Fruit fly (Drosophila melanogaster) whole organism, embryonic: ENCODE results near the gene Snx27.

Experiments used
- Ada2b ChIP-seq: fragments of 200-800 bp; sonication (Bioruptor generic); IDR thresholded peaks from 2 replicates; pipeline ENCODE4 v1.3.6; 2022; ENCODE audit warnings: missing biosample characterization, missing genetic modification characterization
- Asciz ChIP-seq: fragments of 200-800 bp; sonication (Bioruptor generic); optimal IDR thresholded peaks from 2 replicates; lab custom pipeline; 2017; ENCODE audit warnings: missing biosample characterization, mild to moderate bottlenecking, missing genetic modification characterization, missing genetic modification reagents
- BtbVII ChIP-seq: fragments of 200-800 bp; sonication (Bioruptor generic); optimal IDR thresholded peaks from 3 replicates; lab custom pipeline; 2017; ENCODE audit warnings: missing biosample characterization, mild to moderate bottlenecking, missing genetic modification characterization
- CG10274 ChIP-seq: fragments of 200-800 bp; sonication (Bioruptor generic); optimal IDR thresholded peaks from 3 replicates; lab custom pipeline; 2017; ENCODE audit warnings: missing biosample characterization, mild to moderate bottlenecking, missing genetic modification characterization
- CG10565 ChIP-seq: fragments of 200-800 bp; sonication (Bioruptor generic); optimal IDR thresholded peaks from 3 replicates; lab custom pipeline; 2016; ENCODE audit warnings: missing biosample characterization, mild to moderate bottlenecking, missing genetic modification characterization
- CG10979 ChIP-seq: fragments of 200-800 bp; sonication (Bioruptor generic); optimal IDR thresholded peaks from 2 replicates; lab custom pipeline; 2018; ENCODE audit warnings: missing biosample characterization, mild to moderate bottlenecking, missing genetic modification characterization, moderate library complexity
- CG13624 ChIP-seq: fragments of 200-800 bp; sonication (Bioruptor generic); optimal IDR thresholded peaks from 2 replicates; lab custom pipeline; 2016; ENCODE audit warnings: missing biosample characterization, missing genetic modification characterization
- CG14710 ChIP-seq: fragments of 200-800 bp; sonication (Bioruptor generic); optimal IDR thresholded peaks from 3 replicates; lab custom pipeline; 2019; ENCODE audit warnings: missing biosample characterization, mild to moderate bottlenecking, missing genetic modification characterization, moderate library complexity
- CG1529 ChIP-seq: fragments of 200-800 bp; sonication (Bioruptor generic); optimal IDR thresholded peaks from 3 replicates; lab custom pipeline; 2018; ENCODE audit warnings: missing biosample characterization, missing genetic modification characterization
- CG15479 ChIP-seq: fragments of 200-800 bp; sonication (Bioruptor generic); optimal IDR thresholded peaks from 3 replicates; lab custom pipeline; 2019; ENCODE audit warnings: missing biosample characterization, mild to moderate bottlenecking, missing genetic modification characterization, moderate library complexity
- CG15514 ChIP-seq: fragments of 200-800 bp; sonication (Bioruptor generic); optimal IDR thresholded peaks from 3 replicates; lab custom pipeline; 2017; ENCODE audit warnings: missing biosample characterization, missing genetic modification characterization, mild to moderate bottlenecking, moderate library complexity, missing genetic modification reagents
- CG30020 ChIP-seq: fragments of 200-800 bp; optimal IDR thresholded peaks from 2 replicates; lab custom pipeline; 2019; ENCODE audit warnings: missing biosample characterization, mild to moderate bottlenecking, missing genetic modification characterization, moderate library complexity
- CG30403 ChIP-seq: fragments of 200-800 bp; sonication (Bioruptor generic); optimal IDR thresholded peaks from 3 replicates; lab custom pipeline; 2016; ENCODE audit warnings: missing biosample characterization, missing genetic modification characterization
- CG3163 ChIP-seq: fragments of 200-800 bp; sonication (Bioruptor generic); optimal IDR thresholded peaks from 3 replicates; lab custom pipeline; 2016; ENCODE audit warnings: missing biosample characterization, missing genetic modification characterization
- CG32532 ChIP-seq: fragments of 200-800 bp; sonication (Bioruptor generic); IDR thresholded peaks from 2 replicates; pipeline ENCODE4 v1.3.6; 2022; ENCODE audit warnings: missing biosample characterization, missing genetic modification characterization
- CG4282 ChIP-seq: fragments of 200-800 bp; sonication (Bioruptor generic); optimal IDR thresholded peaks from 2 replicates; lab custom pipeline; 2016; ENCODE audit warnings: missing biosample characterization, missing genetic modification characterization
- CG43689 ChIP-seq: fragments of 200-800 bp; sonication (Bioruptor generic); IDR thresholded peaks from 2 replicates; pipeline ENCODE4 v1.3.6; 2022; ENCODE audit warnings: missing biosample characterization, missing genetic modification characterization
- CG4707 ChIP-seq: fragments of 200-800 bp; sonication (Bioruptor generic); optimal IDR thresholded peaks from 2 replicates; lab custom pipeline; 2018; ENCODE audit warnings: missing biosample characterization, mild to moderate bottlenecking, missing genetic modification characterization, moderate library complexity
- CG6272 ChIP-seq: fragments of 200-800 bp; sonication (Bioruptor generic); IDR thresholded peaks from 2 replicates; pipeline ENCODE4 v1.3.6; 2022; ENCODE audit warnings: missing biosample characterization, missing genetic modification characterization
- CG6854 ChIP-seq: fragments of 200-800 bp; sonication (Bioruptor generic); optimal IDR thresholded peaks from 3 replicates; lab custom pipeline; 2017; ENCODE audit warnings: missing biosample characterization, mild to moderate bottlenecking, missing genetic modification characterization
- CG8478 ChIP-seq: fragments of >200 bp; optimal IDR thresholded peaks from 2 replicates; lab custom pipeline; 2018
- CG9932 ChIP-seq: fragments of 200-800 bp; sonication (Bioruptor generic); IDR thresholded peaks from 2 replicates; pipeline ENCODE4 v1.3.6; 2022; ENCODE audit warnings: missing biosample characterization, missing genetic modification characterization
- Doc3 ChIP-seq: fragments of 200-800 bp; sonication (Bioruptor generic); IDR thresholded peaks from 3 replicates; pipeline ENCODE4 v1.3.6; 2022; ENCODE audit warnings: missing biosample characterization, missing genetic modification characterization; ENCODE audit not compliant: partially characterized antibody
- Gsc ChIP-seq: fragments of 200-800 bp; sonication (Bioruptor generic); IDR thresholded peaks from 2 replicates; pipeline ENCODE4 v1.3.6; 2022; ENCODE audit warnings: missing biosample characterization, missing genetic modification characterization
- HmgD ChIP-seq: fragments of 200-800 bp; sonication (Bioruptor generic); optimal IDR thresholded peaks from 3 replicates; lab custom pipeline; 2016; ENCODE audit warnings: missing biosample characterization, missing genetic modification characterization
- HmgZ ChIP-seq: fragments of 200-800 bp; sonication (Bioruptor generic); optimal IDR thresholded peaks from 2 replicates; lab custom pipeline; 2018; ENCODE audit warnings: missing biosample characterization, mild to moderate bottlenecking, missing genetic modification characterization
- Hmx ChIP-seq: fragments of 200-800 bp; sonication (Bioruptor generic); optimal IDR thresholded peaks from 2 replicates; lab custom pipeline; 2016; ENCODE audit warnings: missing biosample characterization, missing genetic modification characterization
- Mad ChIP-seq: fragments of 200-800 bp; sonication (Bioruptor generic); optimal IDR thresholded peaks from 2 replicates; lab custom pipeline; 2016; ENCODE audit warnings: missing biosample characterization, missing genetic modification characterization
- NC2β ChIP-seq: fragments of 200-800 bp; sonication (Bioruptor generic); optimal IDR thresholded peaks from 2 replicates; lab custom pipeline; 2016; ENCODE audit warnings: missing biosample characterization, missing genetic modification characterization
- Neu2 ChIP-seq: fragments of 200-800 bp; sonication (Bioruptor generic); optimal IDR thresholded peaks from 3 replicates; lab custom pipeline; 2016; ENCODE audit warnings: missing biosample characterization, missing genetic modification characterization, borderline replicate concordance
- NfI ChIP-seq: fragments of 200-800 bp; sonication (Bioruptor generic); optimal IDR thresholded peaks from 3 replicates; lab custom pipeline; 2018; ENCODE audit warnings: missing biosample characterization, mild to moderate bottlenecking, missing genetic modification characterization, moderate library complexity
- Pdp1 ChIP-seq, 2 experiments: fragments of 200-800 bp; sonication (Bioruptor generic); optimal IDR thresholded peaks; 3 replicates each; lab custom pipeline; 2016; ENCODE audit warnings: missing biosample characterization in 2 of 2, missing genetic modification characterization in 2 of 2, mild to moderate bottlenecking in 1 of 2, moderate library complexity in 1 of 2
- Sin3A ChIP-seq: fragments of >200 bp; optimal IDR thresholded peaks from 2 replicates; lab custom pipeline; 2018
- YL-1 ChIP-seq: fragments of 200-800 bp; sonication (Bioruptor generic); optimal IDR thresholded peaks from 3 replicates; lab custom pipeline; 2017; ENCODE audit warnings: missing biosample characterization, mild to moderate bottlenecking, missing genetic modification characterization
- abd-A ChIP-seq: fragments of 200-800 bp; sonication (Bioruptor generic); optimal IDR thresholded peaks from 3 replicates; lab custom pipeline; 2019; ENCODE audit warnings: missing biosample characterization, mild to moderate bottlenecking, missing genetic modification characterization, moderate library complexity
- ato ChIP-seq: fragments of 200-800 bp; sonication (Bioruptor generic); IDR thresholded peaks from 2 replicates; pipeline ENCODE4 v1.3.6; 2022; ENCODE audit warnings: missing biosample characterization, missing genetic modification characterization; ENCODE audit not compliant: partially characterized antibody
- bab2 ChIP-seq: fragments of 200-800 bp; sonication (Bioruptor generic); optimal IDR thresholded peaks from 2 replicates; lab custom pipeline; 2016; ENCODE audit warnings: missing biosample characterization, missing genetic modification characterization
- chif ChIP-seq, 2 experiments: fragments of 200-800 bp; sonication (Bioruptor generic); optimal IDR thresholded peaks; 3 replicates each; lab custom pipeline; 2016; ENCODE audit warnings: missing biosample characterization in 2 of 2, missing genetic modification characterization in 2 of 2
- chn ChIP-seq: fragments of 200-800 bp; sonication (Bioruptor generic); optimal IDR thresholded peaks from 2 replicates; lab custom pipeline; 2016; ENCODE audit warnings: missing biosample characterization, missing genetic modification characterization
- dati ChIP-seq: fragments of 200-800 bp; sonication (Bioruptor generic); IDR thresholded peaks from 2 replicates; pipeline ENCODE4 v1.3.6; 2022; ENCODE audit warnings: missing biosample characterization, missing genetic modification characterization
- disco-r ChIP-seq: fragments of 200-800 bp; sonication (Bioruptor generic); optimal IDR thresholded peaks from 2 replicates; lab custom pipeline; 2016; ENCODE audit warnings: missing biosample characterization, missing genetic modification characterization
- esg ChIP-seq: fragments of 200-800 bp; sonication (Bioruptor generic); conservative IDR thresholded peaks from 2 replicates; pipeline ENCODE4 v1.3.6; 2022; ENCODE audit warnings: missing biosample characterization, missing genetic modification characterization
- fd102C ChIP-seq: fragments of 200-800 bp; sonication (Bioruptor generic); optimal IDR thresholded peaks from 2 replicates; lab custom pipeline; 2018; ENCODE audit warnings: missing biosample characterization, mild to moderate bottlenecking, missing genetic modification characterization, moderate library complexity
- knrl ChIP-seq: fragments of 200-800 bp; sonication (Bioruptor generic); IDR thresholded peaks from 3 replicates; pipeline ENCODE4 v1.3.6; 2022; ENCODE audit warnings: missing biosample characterization, missing genetic modification characterization; ENCODE audit not compliant: partially characterized antibody
- nom ChIP-seq: fragments of 200-800 bp; sonication (Bioruptor generic); optimal IDR thresholded peaks from 2 replicates; lab custom pipeline; 2017; ENCODE audit warnings: missing biosample characterization, missing genetic modification characterization, mild to moderate bottlenecking, moderate library complexity, missing genetic modification reagents
- pnt ChIP-seq: fragments of 200-800 bp; sonication (Bioruptor generic); optimal IDR thresholded peaks from 3 replicates; lab custom pipeline; 2016; ENCODE audit warnings: missing biosample characterization, missing genetic modification characterization
- sens ChIP-seq: fragments of 200-800 bp; sonication (Bioruptor generic); peaks from one replicate; lab custom pipeline; 2016; ENCODE audit warnings: missing biosample characterization, missing genetic modification characterization
- sima ChIP-seq: fragments of 200-800 bp; sonication (Bioruptor generic); optimal IDR thresholded peaks from 2 replicates; lab custom pipeline; 2016; ENCODE audit warnings: missing biosample characterization, missing genetic modification characterization
- unpg ChIP-seq: fragments of 200-800 bp; sonication (Bioruptor generic); optimal IDR thresholded peaks from 3 replicates; lab custom pipeline; 2018; ENCODE audit warnings: missing biosample characterization, mild to moderate bottlenecking, missing genetic modification characterization, moderate library complexity
- usp ChIP-seq: fragments of >200 bp; optimal IDR thresholded peaks from 2 replicates; lab custom pipeline; 2017; ENCODE audit warnings: missing biosample characterization, missing genetic modification characterization
- zen2 ChIP-seq: fragments of 200-800 bp; sonication (Bioruptor generic); IDR thresholded peaks from 3 replicates; pipeline ENCODE4 v1.3.6; 2022; ENCODE audit warnings: missing biosample characterization, missing genetic modification characterization; ENCODE audit not compliant: partially characterized antibody

Snx27 gene

DNA sequence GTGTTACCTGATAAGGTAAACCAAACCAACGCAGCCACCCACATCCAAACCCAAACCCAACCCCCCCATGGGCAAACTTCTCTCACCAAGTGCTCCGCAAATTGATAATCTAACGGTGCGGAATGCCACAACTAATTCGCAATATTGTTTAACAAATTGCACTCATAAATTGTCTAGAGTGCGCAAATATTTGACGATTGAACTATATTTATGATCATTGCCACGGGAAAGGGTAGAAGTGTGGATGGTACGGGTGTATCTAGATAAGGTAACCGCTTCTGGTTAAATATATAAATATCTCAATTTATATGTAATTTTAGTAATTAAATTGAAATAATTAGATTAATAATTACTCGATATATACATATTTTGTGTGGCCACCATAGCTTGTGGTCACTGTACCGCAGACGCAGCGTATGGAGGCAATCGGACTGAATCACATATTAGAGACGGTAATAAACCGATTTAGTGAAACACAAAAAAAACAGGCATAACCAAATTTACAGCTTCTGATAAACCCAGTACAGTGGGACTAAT lies 19.3 kb downstream of the Snx27 start (continued):
- TF ChIP-seq Hmx (GFP tag; lab: Kevin White, UChicago) (no peak), CG30403 (GFP tag; lab: Kevin White, UChicago) (peak; percentile 52), Asciz (GFP tag; lab: Kevin White, UChicago) (no peak), CG14710 (no peak), nom (no peak), chn (GFP tag; lab: Kevin White, UChicago) (no peak), CG4282 (GFP tag; lab: Kevin White, UChicago) (no peak), CG3163 (no peak), bab2 (GFP tag; lab: Kevin White, UChicago) (peak; percentile 11), dati (GFP tag; lab: Robert Waterston, UW) (no peak), BtbVII (GFP tag; lab: Kevin White, UChicago) (peak; percentile 56), Doc3 (no peak), CG13624 (GFP tag; lab: Kevin White, UChicago) (no peak), zen2 (no peak), chif (GFP tag; optimal IDR thresholded peaks at IDR 0.05; lab: Kevin White, UChicago) (no peak), CG6854 (GFP tag; lab: Kevin White, UChicago) (peak; percentile 17), unpg (GFP tag; lab: Kevin White, UChicago) (peak; percentile 64), Mad (GFP tag; lab: Kevin White, UChicago) (no peak), NC2β (GFP tag; lab: Kevin White, UChicago) (no peak), HmgZ (tag; lab: Kevin White, UChicago) (peak; percentile 46), disco-r (GFP tag; lab: Kevin White, UChicago) (no peak), CG30020 (no peak), CG15479 (GFP tag; lab: Kevin White, UChicago) (no peak), HmgD (GFP tag; lab: Kevin White, UChicago) (no peak), CG32532 (GFP tag; lab: Robert Waterston, UW) (peak; percentile 90), Ada2b (GFP tag; lab: Robert Waterston, UW) (peak; percentile 78), CG10565 (GFP tag; lab: Kevin White, UChicago) (no peak), Pdp1 (GFP tag; optimal IDR thresholded peaks at IDR 0.05; lab: Kevin White, UChicago) (peak in 1 of 2 experiments; percentile 5), pnt (no peak), NfI (GFP tag; lab: Kevin White, UChicago) (peak; percentile 65), CG4707 (GFP tag; lab: Kevin White, UChicago) (no peak), Neu2 (no peak), CG10274 (GFP tag; lab: Kevin White, UChicago) (peak; percentile 38), sima (GFP tag; lab: Kevin White, UChicago) (no peak), Sin3A (lab: Kevin White, UChicago) (no peak), CG1529 (GFP tag; lab: Kevin White, UChicago) (no peak), CG15514 (GFP tag; lab: Kevin White, UChicago) (peak; percentile 70), Gsc (no peak), fd102C (GFP tag; lab: Kevin White, UChicago) (no peak), CG8478 (lab: Kevin White, UChicago) (no peak), esg (peak; percentile 37; the same call in 1 of the 2 replicates), knrl (GFP tag; lab: Robert Waterston, UW) (no peak), sens (GFP tag; lab: Kevin White, UChicago) (no peak), usp (GFP tag; lab: Kevin White, UChicago) (no peak), CG6272 (GFP tag; lab: Robert Waterston, UW) (no peak), CG43689 (no peak), ato (GFP tag; lab: Robert Waterston, UW) (no peak), YL-1 (GFP tag; lab: Kevin White, UChicago) (no peak), CG10979 (tag; lab: Kevin White, UChicago) (no peak), CG9932 (GFP tag; lab: Robert Waterston, UW) (peak; percentile 80), abd-A (tag; lab: Kevin White, UChicago) (no peak)
